Worm (Caenorhabditis elegans) whole organism, midembryonic: ENCODE measurements around the gene ZK809.8.
A peak's percentile ranks its signal among the peaks of the same experiment; 100 is the strongest.

Experiments
- T22C8.4 ChIP-seq: fragments of 200-800 bp; sonication (Bioruptor generic); IDR thresholded peaks from 2 replicates; pipeline ENCODE4 v1.3.6; 2022; ENCODE audit warnings: missing genetic modification characterization, missing compliant biosample characterization
- cog-1 ChIP-seq: sonication (generic microtip); optimal IDR thresholded peaks from 2 replicates; lab custom pipeline; 2016; ENCODE audit warnings: missing genetic modification characterization, missing compliant biosample characterization
- flt-1 ChIP-seq: fragments of 200-800 bp; sonication (Bioruptor generic); IDR thresholded peaks from 2 replicates; pipeline ENCODE4 v1.3.6; 2022; ENCODE audit warnings: missing genetic modification characterization, missing compliant biosample characterization
- klf-2 ChIP-seq: fragments of 200-800 bp; sonication (Bioruptor generic); conservative IDR thresholded peaks from 2 replicates; pipeline ENCODE4 v1.3.6; 2022; ENCODE audit warnings: missing genetic modification reagents, missing genetic modification characterization, missing compliant biosample characterization
- med-1 ChIP-seq: sonication (generic microtip); optimal IDR thresholded peaks from 2 replicates; lab custom pipeline; 2017; ENCODE audit warnings: missing genetic modification characterization, mild to moderate bottlenecking, missing compliant biosample characterization, antibody characterized with exemption, missing genetic modification reagents; ENCODE audit not compliant: insufficient read depth
- ref-1 ChIP-seq: fragments of 200-800 bp; sonication (Bioruptor generic); conservative IDR thresholded peaks from 2 replicates; pipeline ENCODE4 v1.3.6; 2022; ENCODE audit warnings: missing genetic modification reagents, missing genetic modification characterization, missing compliant biosample characterization
- tab-1 ChIP-seq: fragments of 200-800 bp; sonication (Bioruptor generic); IDR thresholded peaks from 2 replicates; pipeline ENCODE4 v1.3.6; 2022; ENCODE audit warnings: missing genetic modification characterization, missing compliant biosample characterization
- ztf-23 ChIP-seq: fragments of 200-800 bp; sonication (Bioruptor generic); IDR thresholded peaks from 2 replicates; pipeline ENCODE4 v1.3.6; 2022; ENCODE audit warnings: missing genetic modification reagents, missing genetic modification characterization, missing compliant biosample characterization
- ztf-29 ChIP-seq: fragments of 200-800 bp; sonication (Bioruptor generic); IDR thresholded peaks from 2 replicates; pipeline ENCODE4 v1.3.6; 2022; ENCODE audit warnings: missing genetic modification reagents, missing genetic modification characterization, missing compliant biosample characterization

The ZK809.8 gene

ce11 chrIV:11681905-11682304 is 33.0 kb upstream of the ZK809.8 start, which contains the start of gene ZK792.4:
Gene ZK792.4, minus strand, starts transcription at chrIV:11682005.
- TF ChIP-seq med-1 (GFP tag; lab: Kevin White, UChicago), result no peak
- TF ChIP-seq T22C8.4 (GFP tag; lab: Robert Waterston, UW), result no peak
- TF ChIP-seq ztf-29 (GFP tag; lab: Robert Waterston, UW), result no peak
- no peak for TF ChIP-seq klf-2
- no peak for TF ChIP-seq ztf-23
- TF ChIP-seq flt-1 (GFP tag; lab: Robert Waterston, UW), result no peak

ce11 chrIV:11676054-11676453 is 27.2 kb upstream of the ZK809.8 start, which contains the start of gene inx-9:
Gene inx-9, plus strand, starts transcription at chrIV:11676354.
- TF ChIP-seq T22C8.4 (GFP tag; lab: Robert Waterston, UW), result no peak
- TF ChIP-seq flt-1 (GFP tag; lab: Robert Waterston, UW), result no peak
- TF ChIP-seq tab-1 (GFP tag; lab: Robert Waterston, UW), result no peak
- no peak for TF ChIP-seq ref-1 (GFP tag; lab: Robert Waterston, UW)
- no peak for TF ChIP-seq ztf-23
- TF ChIP-seq cog-1, result no peak
- TF ChIP-seq ztf-29 (GFP tag; lab: Robert Waterston, UW), result no peak
- no peak for TF ChIP-seq klf-2
- no peak for TF ChIP-seq med-1 (GFP tag; lab: Kevin White, UChicago)

ce11 chrIV:11673543-11673942 is 24.7 kb upstream of the ZK809.8 start, which contains the start of gene inx-8:
Gene inx-8, plus strand, starts transcription at chrIV:11673843.
- TF ChIP-seq flt-1 (GFP tag; lab: Robert Waterston, UW), result no peak
- TF ChIP-seq klf-2, result no peak
- no peak for TF ChIP-seq cog-1
- no peak for TF ChIP-seq T22C8.4 (GFP tag; lab: Robert Waterston, UW)
- no peak for TF ChIP-seq ztf-23
- no peak for TF ChIP-seq med-1 (GFP tag; lab: Kevin White, UChicago)
- no peak for TF ChIP-seq tab-1 (GFP tag; lab: Robert Waterston, UW)
- TF ChIP-seq ref-1 (GFP tag; lab: Robert Waterston, UW), result no peak

- TF ChIP-seq tab-1 (GFP tag; lab: Robert Waterston, UW) (no peak), med-1 (GFP tag; lab: Kevin White, UChicago) (no peak), cog-1 (no peak), ztf-29 (GFP tag; lab: Robert Waterston, UW) (no peak), flt-1 (GFP tag; lab: Robert Waterston, UW) (no peak), ref-1 (GFP tag; lab: Robert Waterston, UW) (no peak), ztf-23 (no peak), klf-2 (no peak), T22C8.4 (GFP tag; lab: Robert Waterston, UW) (no peak)
Measured at ce11 chrIV:11668001-11668400, 19.1 kb upstream of the ZK809.8 start, which contains the start of gene atg-4.2. Gene atg-4.2, plus strand, starts transcription at chrIV:11668024.

- TF ChIP-seq ztf-23 (no peak), flt-1 (GFP tag; lab: Robert Waterston, UW) (no peak), T22C8.4 (GFP tag; lab: Robert Waterston, UW) (no peak), ref-1 (GFP tag; lab: Robert Waterston, UW) (no peak), cog-1 (no peak), klf-2 (no peak), ztf-29 (GFP tag; lab: Robert Waterston, UW) (no peak), med-1 (GFP tag; lab: Kevin White, UChicago) (no peak), tab-1 (GFP tag; lab: Robert Waterston, UW) (no peak)
Measured at ce11 chrIV:11665010-11665409, 16.1 kb upstream of the ZK809.8 start, which contains the start of gene ZK809.9. Gene ZK809.9, plus strand, starts transcription at chrIV:11665310.

ce11 chrIV:11659794-11660312 is 11.0 kb upstream of the ZK809.8 start, which contains the start of gene ZK792.1:
Gene ZK792.1, plus strand, starts transcription at chrIV:11659844.
- TF ChIP-seq T22C8.4 (GFP tag; lab: Robert Waterston, UW) (no peak), ztf-23 (no peak), med-1 (GFP tag; lab: Kevin White, UChicago) (no peak), klf-2 (no peak), flt-1 (GFP tag; lab: Robert Waterston, UW) (no peak), ztf-29 (GFP tag; lab: Robert Waterston, UW) (no peak), tab-1 (GFP tag; lab: Robert Waterston, UW) (no peak), cog-1 (no peak), ref-1 (GFP tag; lab: Robert Waterston, UW) (no peak)

ce11 chrIV:11656144-11656780 is 7.4 kb upstream of the ZK809.8 start, which contains the start of gene ZK809.5:
Gene ZK809.5, plus strand, starts transcription at chrIV:11656730.
- no peak for TF ChIP-seq med-1 (GFP tag; lab: Kevin White, UChicago)
- no peak for TF ChIP-seq ztf-29 (GFP tag; lab: Robert Waterston, UW)
- TF ChIP-seq tab-1 (GFP tag; lab: Robert Waterston, UW), result no peak
- TF ChIP-seq klf-2, result no peak

- TF ChIP-seq ztf-23 (no peak), klf-2 (no peak), med-1 (GFP tag; lab: Kevin White, UChicago) (no peak), flt-1 (GFP tag; lab: Robert Waterston, UW) (no peak), T22C8.4 (GFP tag; lab: Robert Waterston, UW) (no peak), ref-1 (GFP tag; lab: Robert Waterston, UW) (no peak), tab-1 (GFP tag; lab: Robert Waterston, UW) (no peak), cog-1 (no peak), ztf-29 (GFP tag; lab: Robert Waterston, UW) (no peak)
Measured at ce11 chrIV:11655370-11655769, 6.5 kb upstream of the ZK809.8 start, which contains the start of gene ent-1. Gene ent-1, minus strand, starts transcription at chrIV:11655470.

- TF ChIP-seq ztf-29 (GFP tag; lab: Robert Waterston, UW), result peak; percentile 59; the same call in 1 of the 2 replicates
- no peak for TF ChIP-seq flt-1 (GFP tag; lab: Robert Waterston, UW)
Measured at ce11 chrIV:11651965-11652453, 3.1 kb upstream of the ZK809.8 start, which contains the start of the genes acl-3 and ndub-6. Gene acl-3, minus strand, starts transcription at chrIV:11652023. Gene ndub-6, plus strand, starts transcription at chrIV:11652403.
